Worm (Caenorhabditis elegans): Measurements from ENCODE around the gene cyp-37A1.

DNA sequence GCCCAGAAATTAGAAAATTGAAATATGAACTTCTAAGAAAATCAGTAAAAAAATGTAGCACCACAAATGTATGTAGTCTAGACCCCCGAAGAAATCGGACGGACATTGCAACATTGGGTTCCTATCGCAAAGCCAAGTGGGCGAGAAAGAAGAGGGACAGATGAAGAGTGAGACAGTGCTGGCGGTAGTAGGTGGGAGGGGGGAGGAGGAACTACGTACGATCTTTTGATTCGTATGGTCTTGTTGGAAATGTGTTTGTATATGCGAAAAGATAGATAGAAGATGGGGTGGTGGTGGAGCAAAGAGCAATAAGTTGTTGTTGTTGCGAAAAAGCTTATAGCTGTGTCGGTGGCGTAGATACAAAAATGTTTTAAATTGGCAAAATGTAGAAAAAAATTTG, 21.6 kb upstream of the cyp-37A1 start:
- no peak for TF ChIP-seq him-1 (tag; optimal IDR thresholded peaks at IDR 0.05)
- TF ChIP-seq W03F9.2 (tag; optimal IDR thresholded peaks at IDR 0.05), result no peak
